Fruit fly (Drosophila melanogaster) whole organism, wandering third instar larva: ENCODE data around the gene fln.

Experiments
- N ChIP-seq: fragments of >200 bp; optimal IDR thresholded peaks from 2 replicates; lab custom pipeline; 2018; ENCODE audit warnings: missing biosample characterization, missing external identifiers, missing genetic modification characterization
- dsf ChIP-seq: sonication (Bioruptor generic); optimal IDR thresholded peaks from 2 replicates; lab custom pipeline; 2016; ENCODE audit warnings: missing biosample characterization, missing genetic modification characterization, borderline replicate concordance
- h ChIP-seq: fragments of 200-800 bp; sonication (Bioruptor generic); optimal IDR thresholded peaks from 3 replicates; lab custom pipeline; 2016; ENCODE audit warnings: missing biosample characterization, mild to moderate bottlenecking, missing genetic modification characterization
- jim ChIP-seq: fragments of 175-275, 200-325 bp; sonication (Bioruptor generic); optimal IDR thresholded peaks from 2 replicates; lab custom pipeline; 2016; ENCODE audit warnings: missing biosample characterization, mild to moderate bottlenecking, missing genetic modification characterization
- pan ChIP-seq: fragments of >200 bp; optimal IDR thresholded peaks from 2 replicates; lab custom pipeline; 2017
- psq ChIP-seq: fragments of 200-800 bp; sonication (Bioruptor generic); optimal IDR thresholded peaks from 3 replicates; lab custom pipeline; 2017; ENCODE audit warnings: missing biosample characterization, mild to moderate bottlenecking, missing genetic modification characterization, moderate library complexity
- tai ChIP-seq: sonication (Bioruptor generic); optimal IDR thresholded peaks from 2 replicates; lab custom pipeline; 2016; ENCODE audit warnings: missing biosample characterization, missing genetic modification characterization
- usp ChIP-seq: fragments of >200 bp; optimal IDR thresholded peaks from 2 replicates; lab custom pipeline; 2017; ENCODE audit warnings: missing biosample characterization, missing genetic modification characterization

DNA sequence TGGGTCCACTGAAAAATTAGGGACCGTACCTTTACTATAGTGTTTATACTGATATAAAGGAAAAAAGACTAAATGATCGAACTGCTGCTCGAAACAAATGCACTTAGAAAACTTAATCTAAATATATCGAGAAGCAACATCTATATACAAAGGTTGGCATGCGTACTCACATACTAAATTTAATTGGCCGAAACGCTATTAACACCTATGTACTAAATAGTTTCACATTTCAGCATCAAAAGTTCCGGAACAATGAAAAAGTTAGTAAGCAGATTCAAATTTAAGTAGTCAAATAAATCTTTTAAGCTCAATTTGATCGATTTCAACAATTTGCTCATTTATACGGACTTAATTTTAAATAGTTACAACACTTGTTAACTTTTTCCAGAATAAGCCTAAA, at the start of gene fln:
- TF ChIP-seq psq (GFP tag; lab: Kevin White, UChicago) (no peak), usp (no peak), h (GFP tag; lab: Kevin White, UChicago) (no peak), N (GFP tag; lab: Kevin White, UChicago) (no peak), tai (GFP tag; lab: Kevin White, UChicago) (no peak), pan (lab: Kevin White, UChicago) (no peak), dsf (GFP tag; lab: Kevin White, UChicago) (no peak), jim (GFP tag; lab: Kevin White, UChicago) (no peak)
